Fruit fly (Drosophila melanogaster): ENCODE measurements around the gene Usp32.

The Usp32 gene

dm6 chr3L:19870843-19871666 lies at the start of gene Usp32, which contains the start of gene Rab8:
TSS of gene Usp32 (plus strand) at chr3L:19871139.
TSS of gene Rab8 (minus strand) at chr3L:19871078.
- no peak for TF ChIP-seq h (optimal IDR thresholded peaks at IDR 0.05)
- TF ChIP-seq psq (optimal IDR thresholded peaks at IDR 0.05), result no peak
- no peak for TF ChIP-seq Sin3A (optimal IDR thresholded peaks at IDR 0.05)
- TF ChIP-seq insv (optimal IDR thresholded peaks at IDR 0.05), result no peak
- no peak for TF ChIP-seq ttk (optimal IDR thresholded peaks at IDR 0.05)
- TF ChIP-seq Myc (optimal IDR thresholded peaks at IDR 0.05), result no peak

- no peak for TF ChIP-seq psq (optimal IDR thresholded peaks at IDR 0.05)
- no peak for TF ChIP-seq insv (optimal IDR thresholded peaks at IDR 0.05)
- no peak for TF ChIP-seq Sin3A (optimal IDR thresholded peaks at IDR 0.05)
- TF ChIP-seq ttk (optimal IDR thresholded peaks at IDR 0.05), result no peak
- no peak for TF ChIP-seq Myc (optimal IDR thresholded peaks at IDR 0.05)
- no peak for TF ChIP-seq h (optimal IDR thresholded peaks at IDR 0.05)
Measured at dm6 chr3L:19833227-19833626, 37.7 kb upstream of the Usp32 start.

- TF ChIP-seq psq (optimal IDR thresholded peaks at IDR 0.05), result no peak
- TF ChIP-seq ttk (optimal IDR thresholded peaks at IDR 0.05), result no peak
- TF ChIP-seq insv (optimal IDR thresholded peaks at IDR 0.05), result no peak
- TF ChIP-seq Myc (optimal IDR thresholded peaks at IDR 0.05), result no peak
- TF ChIP-seq Sin3A (optimal IDR thresholded peaks at IDR 0.05), result no peak
- no peak for TF ChIP-seq h (optimal IDR thresholded peaks at IDR 0.05)
Measured at dm6 chr3L:19834143-19834794, 36.7 kb upstream of the Usp32 start, which contains the start of the genes trc and CG32221. TSS of gene trc (minus strand) at chr3L:19834304. TSS of gene CG32221 (plus strand) at chr3L:19834670.

dm6 chr3L:19836375-19836937 lies 34.5 kb upstream of the Usp32 start, which contains the start of gene kto:
TSS of gene kto (plus strand) at chr3L:19836614.
- TF ChIP-seq h (optimal IDR thresholded peaks at IDR 0.05), result no peak

- TF ChIP-seq psq (optimal IDR thresholded peaks at IDR 0.05) (no peak), ttk (optimal IDR thresholded peaks at IDR 0.05) (no peak), h (optimal IDR thresholded peaks at IDR 0.05) (no peak), Myc (optimal IDR thresholded peaks at IDR 0.05) (no peak), insv (optimal IDR thresholded peaks at IDR 0.05) (no peak), Sin3A (optimal IDR thresholded peaks at IDR 0.05) (no peak)
Measured at dm6 chr3L:19844507-19844906, 26.4 kb upstream of the Usp32 start.

dm6 chr3L:19845047-19845906 lies 25.7 kb upstream of the Usp32 start, which contains the start of gene Papss:
TSS of gene Papss (plus strand) at chr3L:19845293.
- TF ChIP-seq insv (optimal IDR thresholded peaks at IDR 0.05) (no peak), Sin3A (optimal IDR thresholded peaks at IDR 0.05) (no peak), psq (optimal IDR thresholded peaks at IDR 0.05) (no peak), h (optimal IDR thresholded peaks at IDR 0.05) (no peak), ttk (optimal IDR thresholded peaks at IDR 0.05) (no peak), Myc (optimal IDR thresholded peaks at IDR 0.05) (no peak)

- TF ChIP-seq psq (optimal IDR thresholded peaks at IDR 0.05), result no peak
- TF ChIP-seq Myc (optimal IDR thresholded peaks at IDR 0.05), result no peak
- no peak for TF ChIP-seq insv (optimal IDR thresholded peaks at IDR 0.05)
- no peak for TF ChIP-seq ttk (optimal IDR thresholded peaks at IDR 0.05)
- TF ChIP-seq h (optimal IDR thresholded peaks at IDR 0.05), result no peak
- no peak for TF ChIP-seq Sin3A (optimal IDR thresholded peaks at IDR 0.05)
Measured at dm6 chr3L:19845907-19846301, 25.0 kb upstream of the Usp32 start.

dm6 chr3L:19846960-19847359 lies 24.0 kb upstream of the Usp32 start:
- no peak for TF ChIP-seq Myc (optimal IDR thresholded peaks at IDR 0.05)
- no peak for TF ChIP-seq psq (optimal IDR thresholded peaks at IDR 0.05)
- no peak for TF ChIP-seq Sin3A (optimal IDR thresholded peaks at IDR 0.05)
- no peak for TF ChIP-seq h (optimal IDR thresholded peaks at IDR 0.05)
- TF ChIP-seq insv (optimal IDR thresholded peaks at IDR 0.05), result no peak
- TF ChIP-seq ttk (optimal IDR thresholded peaks at IDR 0.05), result no peak

dm6 chr3L:19848080-19848479 lies 22.9 kb upstream of the Usp32 start:
- TF ChIP-seq insv (optimal IDR thresholded peaks at IDR 0.05) (no peak), Myc (optimal IDR thresholded peaks at IDR 0.05) (no peak), Sin3A (optimal IDR thresholded peaks at IDR 0.05) (no peak), ttk (optimal IDR thresholded peaks at IDR 0.05) (no peak), h (optimal IDR thresholded peaks at IDR 0.05) (no peak), psq (optimal IDR thresholded peaks at IDR 0.05) (no peak)

dm6 chr3L:19857923-19858490 lies 12.9 kb upstream of the Usp32 start:
- TF ChIP-seq Sin3A (optimal IDR thresholded peaks at IDR 0.05) (no peak), insv (optimal IDR thresholded peaks at IDR 0.05) (no peak), h (optimal IDR thresholded peaks at IDR 0.05) (no peak), psq (optimal IDR thresholded peaks at IDR 0.05) (no peak), Myc (optimal IDR thresholded peaks at IDR 0.05) (no peak), ttk (optimal IDR thresholded peaks at IDR 0.05) (no peak)

dm6 chr3L:19861215-19861614 lies 9.7 kb upstream of the Usp32 start:
- TF ChIP-seq insv (optimal IDR thresholded peaks at IDR 0.05), result no peak
- no peak for TF ChIP-seq ttk (optimal IDR thresholded peaks at IDR 0.05)
- TF ChIP-seq psq (optimal IDR thresholded peaks at IDR 0.05), result no peak
- no peak for TF ChIP-seq h (optimal IDR thresholded peaks at IDR 0.05)
- TF ChIP-seq Myc (optimal IDR thresholded peaks at IDR 0.05), result no peak
- no peak for TF ChIP-seq Sin3A (optimal IDR thresholded peaks at IDR 0.05)

Data from Kc167 (cell line).